Fruit fly (Drosophila melanogaster) whole organism, adult: ENCODE measurements around the gene Wdr92.
"Not testable (repeated sequence)": the region's sequence is repeated elsewhere in the genome, so short reads cannot be mapped to it uniquely, and the experiment has no call there.

Source experiments
- CG11617 ChIP-seq: fragments of 200-800 bp; sonication (Bioruptor generic); optimal IDR thresholded peaks from 2 replicates; lab custom pipeline; 2017; ENCODE audit warnings: mild to moderate bottlenecking, missing biosample characterization, missing genetic modification reagents, missing genetic modification characterization
- CG12768 ChIP-seq: fragments of 200-800 bp; sonication (Bioruptor generic); optimal IDR thresholded peaks from 2 replicates; lab custom pipeline; 2017; ENCODE audit warnings: missing biosample characterization, missing genetic modification characterization, mild to moderate bottlenecking, moderate library complexity, missing genetic modification reagents
- CG14711 ChIP-seq: fragments of 200-800 bp; sonication (Bioruptor generic); optimal IDR thresholded peaks from 2 replicates; lab custom pipeline; 2018; ENCODE audit warnings: missing biosample characterization, mild to moderate bottlenecking, missing genetic modification characterization, moderate library complexity
- CG1620 ChIP-seq: fragments of 200-800 bp; sonication (Bioruptor generic); optimal IDR thresholded peaks from 2 replicates; lab custom pipeline; 2016; ENCODE audit warnings: missing biosample characterization, missing genetic modification characterization
- CG33017 ChIP-seq: fragments of 200-800 bp; sonication (Bioruptor generic); optimal IDR thresholded peaks from 2 replicates; lab custom pipeline; 2018; ENCODE audit warnings: missing biosample characterization, mild to moderate bottlenecking, missing genetic modification characterization, moderate library complexity
- CG5204 ChIP-seq: fragments of 200-800 bp; sonication (Bioruptor generic); optimal IDR thresholded peaks from 2 replicates; lab custom pipeline; 2016; ENCODE audit warnings: missing biosample characterization, missing genetic modification characterization
- CG7045 ChIP-seq: fragments of 200-800 bp; sonication (Bioruptor generic); optimal IDR thresholded peaks from 2 replicates; lab custom pipeline; 2017; ENCODE audit warnings: missing biosample characterization, mild to moderate bottlenecking, missing genetic modification characterization
- CG7101 ChIP-seq: fragments of 200-800 bp; sonication (Bioruptor generic); optimal IDR thresholded peaks from 2 replicates; lab custom pipeline; 2018; ENCODE audit warnings: missing biosample characterization, mild to moderate bottlenecking, missing genetic modification characterization, moderate library complexity
- Clk ChIP-seq: fragments of 200-800 bp; sonication (Bioruptor generic); optimal IDR thresholded peaks from 2 replicates; lab custom pipeline; 2017; ENCODE audit warnings: missing biosample characterization, missing genetic modification characterization
- Crg-1 ChIP-seq: fragments of 200-800 bp; sonication (Bioruptor generic); optimal IDR thresholded peaks from 2 replicates; lab custom pipeline; 2016; ENCODE audit warnings: missing biosample characterization, missing genetic modification characterization
- Hr96 ChIP-seq: fragments of 200-800 bp; sonication (Bioruptor generic); optimal IDR thresholded peaks from 2 replicates; lab custom pipeline; 2016; ENCODE audit warnings: missing biosample characterization, missing genetic modification characterization
- Mnt ChIP-seq: fragments of 200-800 bp; sonication (Bioruptor generic); optimal IDR thresholded peaks from 2 replicates; lab custom pipeline; 2016; ENCODE audit warnings: missing biosample characterization, mild to moderate bottlenecking, missing genetic modification characterization
- bab1 ChIP-seq: fragments of 200-800 bp; sonication (Bioruptor generic); optimal IDR thresholded peaks from 3 replicates; lab custom pipeline; 2019; ENCODE audit warnings: missing biosample characterization, mild to moderate bottlenecking, missing genetic modification characterization, moderate library complexity
- cic ChIP-seq: fragments of 200-800 bp; sonication (Bioruptor generic); optimal IDR thresholded peaks from 2 replicates; lab custom pipeline; 2017; ENCODE audit warnings: missing biosample characterization, mild to moderate bottlenecking, missing genetic modification characterization, moderate library complexity
- cnc ChIP-seq, 2 experiments: fragments of >200 bp; optimal IDR thresholded peaks; 2 replicates each; lab custom pipeline; 2017
- kay ChIP-seq: fragments of 200-800 bp; sonication (Bioruptor generic); peaks from one replicate; lab custom pipeline; 2016; ENCODE audit warnings: missing biosample characterization, missing genetic modification characterization, borderline replicate concordance
- ovo ChIP-seq: fragments of 200-800 bp; sonication (Bioruptor generic); optimal IDR thresholded peaks from 2 replicates; lab custom pipeline; 2016; ENCODE audit warnings: missing biosample characterization, missing genetic modification characterization
- pad ChIP-seq: fragments of 200-800 bp; sonication (Bioruptor generic); optimal IDR thresholded peaks from 3 replicates; lab custom pipeline; 2017; ENCODE audit warnings: missing biosample characterization, missing genetic modification characterization, mild to moderate bottlenecking, moderate library complexity, missing genetic modification reagents
- tj ChIP-seq: fragments of 200-800 bp; sonication (Bioruptor generic); optimal IDR thresholded peaks from 3 replicates; lab custom pipeline; 2017; ENCODE audit warnings: missing biosample characterization, mild to moderate bottlenecking, missing genetic modification characterization, moderate library complexity
- toe ChIP-seq: fragments of 200-800 bp; sonication (Bioruptor generic); optimal IDR thresholded peaks from 2 replicates; lab custom pipeline; 2016; ENCODE audit warnings: missing biosample characterization, missing genetic modification characterization

The Wdr92 gene

dm6 chr3L:17907609-17908160 lies at the start of gene Wdr92, which contains the start of gene Prestin:
Wdr92 (plus strand) TSS chr3L:17908143.
Prestin (minus strand) TSS chr3L:17907812.
- TF ChIP-seq bab1 (GFP tag; lab: Kevin White, UChicago) (no peak), CG14711 (tag; lab: Kevin White, UChicago) (peak; percentile 42), CG12768 (GFP tag; lab: Kevin White, UChicago) (peak; percentile 16), Crg-1 (peak; percentile 42), CG7045 (GFP tag; lab: Kevin White, UChicago) (no peak), Clk (GFP tag; lab: Kevin White, UChicago) (no peak), CG5204 (GFP tag; lab: Kevin White, UChicago) (no peak), Mnt (GFP tag; lab: Kevin White, UChicago) (peak; percentile 67), pad (no peak), cnc (optimal IDR thresholded peaks at IDR 0.05; lab: Kevin White, UChicago) (no peak), CG7101 (tag; lab: Kevin White, UChicago) (peak; percentile 27), CG11617 (GFP tag; lab: Kevin White, UChicago) (peak; percentile 40), ovo (GFP tag; lab: Kevin White, UChicago) (no peak), cic (GFP tag; lab: Kevin White, UChicago) (peak; percentile 68), toe (GFP tag; lab: Kevin White, UChicago) (peak; percentile 8), Hr96 (GFP tag; lab: Kevin White, UChicago) (no peak), CG1620 (GFP tag; lab: Kevin White, UChicago) (no peak), CG33017 (tag; lab: Kevin White, UChicago) (peak; percentile 16), kay (GFP tag; lab: Kevin White, UChicago) (peak; percentile 69), tj (GFP tag; lab: Kevin White, UChicago) (peak; percentile 86)

dm6 chr3L:17858174-17858573 lies 49.8 kb upstream of the Wdr92 start, which contains the start of gene CG34002:
CG34002 (plus strand) TSS chr3L:17858474.
- TF ChIP-seq toe, ovo, CG7045 (GFP tag; lab: Kevin White, UChicago): not testable (repeated sequence)

DNA sequence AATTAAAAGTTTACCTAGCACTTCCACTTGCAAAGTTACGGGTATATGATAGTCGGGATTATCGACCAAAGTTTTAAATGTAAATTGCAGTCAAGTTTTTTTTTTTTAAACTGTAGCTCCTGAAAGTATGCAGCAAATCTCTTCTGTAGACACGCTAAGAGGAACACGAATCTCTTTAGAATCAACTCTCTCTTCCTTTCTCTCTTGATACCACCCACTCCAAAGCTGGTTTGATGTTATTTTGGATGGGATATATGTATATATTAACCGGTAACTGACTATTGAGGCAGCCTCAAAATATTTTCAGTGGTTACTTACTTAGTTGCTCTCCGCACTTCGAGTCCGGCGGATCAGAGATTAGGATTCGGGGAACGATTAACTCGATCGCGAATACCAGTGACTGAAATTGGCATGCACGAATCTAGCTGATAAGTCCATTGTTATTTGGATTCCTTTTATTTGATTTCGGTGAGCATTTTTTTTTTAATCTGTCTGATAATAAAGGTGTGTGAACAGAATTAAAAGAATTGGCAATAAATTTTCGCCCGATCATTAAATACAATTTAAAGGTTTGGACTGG lies 29.1 kb upstream of the Wdr92 start, which contains the start of gene CG7408:
CG7408 (plus strand) TSS at position 316 of the 580 bp plus-strand sequence.
- peak; percentile 11 for TF ChIP-seq Mnt (GFP tag; lab: Kevin White, UChicago)
- TF ChIP-seq kay (GFP tag; lab: Kevin White, UChicago), result peak; percentile 80
- TF ChIP-seq Clk (GFP tag; lab: Kevin White, UChicago), result no peak
- TF ChIP-seq CG5204 (GFP tag; lab: Kevin White, UChicago), result no peak
- no peak for TF ChIP-seq bab1 (GFP tag; lab: Kevin White, UChicago)
- TF ChIP-seq ovo (GFP tag; lab: Kevin White, UChicago), result peak; percentile 19
- TF ChIP-seq pad, result no peak
- peak; percentile 13 for TF ChIP-seq CG12768 (GFP tag; lab: Kevin White, UChicago)

dm6 chr3L:17884276-17884675 lies 23.7 kb upstream of the Wdr92 start, which contains the start of gene CG5506:
CG5506 (minus strand) TSS chr3L:17884376.
- no peak for TF ChIP-seq CG11617 (GFP tag; lab: Kevin White, UChicago)
- no peak for TF ChIP-seq CG5204 (GFP tag; lab: Kevin White, UChicago)
- no peak for TF ChIP-seq CG33017 (tag; lab: Kevin White, UChicago)
- TF ChIP-seq CG12768 (GFP tag; lab: Kevin White, UChicago), result no peak
- TF ChIP-seq cic (GFP tag; lab: Kevin White, UChicago), result no peak
- TF ChIP-seq tj (GFP tag; lab: Kevin White, UChicago), result no peak
- TF ChIP-seq cnc (optimal IDR thresholded peaks at IDR 0.05; lab: Kevin White, UChicago), result no peak
- no peak for TF ChIP-seq Crg-1
- no peak for TF ChIP-seq CG7045 (GFP tag; lab: Kevin White, UChicago)
- no peak for TF ChIP-seq kay (GFP tag; lab: Kevin White, UChicago)
- no peak for TF ChIP-seq CG14711 (tag; lab: Kevin White, UChicago)
- no peak for TF ChIP-seq Mnt (GFP tag; lab: Kevin White, UChicago)
- TF ChIP-seq Clk (GFP tag; lab: Kevin White, UChicago), result no peak

DNA sequence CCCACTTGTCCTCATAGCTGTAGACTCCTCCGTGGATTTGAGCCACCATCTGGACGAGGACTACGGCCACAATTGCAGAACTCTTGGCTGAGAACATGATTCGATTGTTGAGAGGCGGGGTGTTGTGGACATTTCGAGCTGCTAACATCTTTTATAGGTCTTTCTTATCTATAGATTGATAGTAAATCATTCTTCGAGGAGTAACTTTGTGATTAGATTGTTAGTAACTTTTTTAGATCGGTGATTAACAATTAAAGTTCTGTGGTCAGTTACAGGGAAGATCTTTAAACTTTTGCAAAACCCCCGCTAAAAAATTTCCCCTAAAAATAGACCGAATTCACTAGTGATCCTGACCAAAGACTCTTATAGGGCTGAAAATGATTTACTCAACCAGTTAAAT lies 21.4 kb upstream of the Wdr92 start, which contains the start of gene CG16775:
CG16775 (minus strand) TSS at position 101 of the 400 bp plus-strand sequence.
- no peak for TF ChIP-seq CG5204 (GFP tag; lab: Kevin White, UChicago)
- no peak for TF ChIP-seq bab1 (GFP tag; lab: Kevin White, UChicago)
- no peak for TF ChIP-seq pad
- TF ChIP-seq CG11617 (GFP tag; lab: Kevin White, UChicago), result no peak
- TF ChIP-seq toe (GFP tag; lab: Kevin White, UChicago), result no peak
- no peak for TF ChIP-seq CG1620 (GFP tag; lab: Kevin White, UChicago)
- TF ChIP-seq Crg-1, result no peak
- no peak for TF ChIP-seq CG12768 (GFP tag; lab: Kevin White, UChicago)
- TF ChIP-seq CG14711 (tag; lab: Kevin White, UChicago), result no peak
- TF ChIP-seq Hr96 (GFP tag; lab: Kevin White, UChicago), result no peak
- TF ChIP-seq cic (GFP tag; lab: Kevin White, UChicago), result no peak
- no peak for TF ChIP-seq CG33017 (tag; lab: Kevin White, UChicago)
- TF ChIP-seq Clk (GFP tag; lab: Kevin White, UChicago), result no peak
- TF ChIP-seq CG7101 (tag; lab: Kevin White, UChicago), result no peak
